Worm (Caenorhabditis elegans): Measurements from ENCODE around the gene col-183.
"Not testable (repeated sequence)": the region's sequence is repeated elsewhere in the genome, so short reads cannot be mapped to it uniquely, and the experiment has no call there.

col-183 gene

ce11 chrX:13442446-13442845 lies 25.1 kb downstream of the col-183 start:
- TF ChIP-seq scrt-1 (GFP tag; IDR thresholded peaks at IDR 0.05) (no peak), ceh-13 (GFP tag; optimal IDR thresholded peaks at IDR 0.05) (no peak), B0310.2 (tag; optimal IDR thresholded peaks at IDR 0.05) (no peak), pes-1 (GFP tag; IDR thresholded peaks at IDR 0.05) (no peak; the same call in 1 of the 2 replicates), tbx-11 (GFP tag; IDR thresholded peaks at IDR 0.05) (no peak), sea-1 (GFP tag; conservative IDR thresholded peaks at IDR 0.05) (0 out of 2 replicates have a peak, but pooled peaks have one; percentile 41), hmbx-1 (tag; optimal IDR thresholded peaks at IDR 0.05) (no peak), hmg-4 (GFP tag; optimal IDR thresholded peaks at IDR 0.05) (peak; percentile 22), tbx-37 (GFP tag; conservative IDR thresholded peaks at IDR 0.05) (no peak; the same call in 1 of the 2 replicates), aly-1 (tag; optimal IDR thresholded peaks at IDR 0.05) (no peak), F13C5.2 (tag; optimal IDR thresholded peaks at IDR 0.05) (peak; percentile 55), tra-4 (tag; optimal IDR thresholded peaks at IDR 0.05) (no peak), flt-1 (GFP tag; IDR thresholded peaks at IDR 0.05) (peak; percentile 32; the same call in 1 of the 2 replicates), hnd-1 (tag; optimal IDR thresholded peaks at IDR 0.05) (no peak)

ce11 chrX:13435790-13436472 lies 31.6 kb downstream of the col-183 start, which contains the start of gene jmjd-3.3:
Gene jmjd-3.3 (plus strand): TSS chrX:13436422.
- no peak for TF ChIP-seq ets-7 (tag; optimal IDR thresholded peaks at IDR 0.05)
- TF ChIP-seq scrt-1 (GFP tag; IDR thresholded peaks at IDR 0.05) = no peak
- no peak for TF ChIP-seq hmg-4 (GFP tag; optimal IDR thresholded peaks at IDR 0.05)
- no peak for TF ChIP-seq F13C5.2 (tag; optimal IDR thresholded peaks at IDR 0.05)
- TF ChIP-seq tra-4 (tag; optimal IDR thresholded peaks at IDR 0.05) = no peak
- no peak for TF ChIP-seq ceh-13 (GFP tag; optimal IDR thresholded peaks at IDR 0.05)
- TF ChIP-seq tbx-37 (GFP tag; conservative IDR thresholded peaks at IDR 0.05) = no peak
- TF ChIP-seq B0310.2 (tag; optimal IDR thresholded peaks at IDR 0.05) = no peak
- no peak for TF ChIP-seq flt-1 (GFP tag; IDR thresholded peaks at IDR 0.05)
- TF ChIP-seq pes-1 (GFP tag; IDR thresholded peaks at IDR 0.05) = no peak

ce11 chrX:13435116-13435515 lies 32.4 kb downstream of the col-183 start:
- TF ChIP-seq F13C5.2 (tag; optimal IDR thresholded peaks at IDR 0.05) = no peak
- TF ChIP-seq tra-4 (tag; optimal IDR thresholded peaks at IDR 0.05) = no peak
- no peak for TF ChIP-seq ceh-13 (GFP tag; optimal IDR thresholded peaks at IDR 0.05)
- TF ChIP-seq B0310.2 (tag; optimal IDR thresholded peaks at IDR 0.05) = no peak
- TF ChIP-seq tbx-11 (GFP tag; IDR thresholded peaks at IDR 0.05) = no peak
- no peak for TF ChIP-seq pes-1 (GFP tag; IDR thresholded peaks at IDR 0.05)
- no peak for TF ChIP-seq ama-1 (optimal IDR thresholded peaks at IDR 0.05)
- no peak for TF ChIP-seq hmg-4 (GFP tag; optimal IDR thresholded peaks at IDR 0.05)
- no peak for TF ChIP-seq scrt-1 (GFP tag; IDR thresholded peaks at IDR 0.05)
- no peak for TF ChIP-seq tbx-37 (GFP tag; conservative IDR thresholded peaks at IDR 0.05)
- no peak for TF ChIP-seq aly-1 (tag; optimal IDR thresholded peaks at IDR 0.05)
- TF ChIP-seq sea-1 (GFP tag; conservative IDR thresholded peaks at IDR 0.05) = no peak
- no peak for TF ChIP-seq ets-7 (tag; optimal IDR thresholded peaks at IDR 0.05)
- TF ChIP-seq flt-1 (GFP tag; IDR thresholded peaks at IDR 0.05) = no peak
- no peak for TF ChIP-seq hmbx-1 (tag; optimal IDR thresholded peaks at IDR 0.05)
- TF ChIP-seq hnd-1 (tag; optimal IDR thresholded peaks at IDR 0.05) = no peak

ce11 chrX:13431388-13431787 lies 36.2 kb downstream of the col-183 start, which contains the start of gene C29F7.10:
Gene C29F7.10 (minus strand): TSS chrX:13431488.
- TF ChIP-seq ceh-36 (tag; optimal IDR thresholded peaks at IDR 0.05); hmg-4 (GFP tag; optimal IDR thresholded peaks at IDR 0.05); flt-1 (GFP tag; IDR thresholded peaks at IDR 0.05): not testable (repeated sequence)

- not testable (repeated sequence) for TF ChIP-seq F13C5.2, aly-1, tra-4 (tag; optimal IDR thresholded peaks at IDR 0.05)
Observed at ce11 chrX:13428755-13429154, 38.8 kb downstream of the col-183 start, which contains the start of gene fkh-4. Gene fkh-4 (minus strand): TSS chrX:13428855.

ce11 chrX:13423340-13423739 lies 44.2 kb downstream of the col-183 start, which contains the start of gene fkh-3:
Gene fkh-3 (minus strand): TSS chrX:13423440.
- no peak for TF ChIP-seq hnd-1 (tag; optimal IDR thresholded peaks at IDR 0.05)
- no peak for TF ChIP-seq ceh-13 (GFP tag; optimal IDR thresholded peaks at IDR 0.05)
- no peak for TF ChIP-seq ceh-36 (tag; optimal IDR thresholded peaks at IDR 0.05)
- no peak for TF ChIP-seq F13C5.2 (tag; optimal IDR thresholded peaks at IDR 0.05)
- no peak for TF ChIP-seq flt-1 (GFP tag; IDR thresholded peaks at IDR 0.05)
- no peak for TF ChIP-seq hmbx-1 (tag; optimal IDR thresholded peaks at IDR 0.05)
- TF ChIP-seq ets-7 (tag; optimal IDR thresholded peaks at IDR 0.05) = no peak
- TF ChIP-seq tbx-11 (GFP tag; IDR thresholded peaks at IDR 0.05) = no peak
- no peak for TF ChIP-seq B0310.2 (tag; optimal IDR thresholded peaks at IDR 0.05)
- TF ChIP-seq aly-1 (tag; optimal IDR thresholded peaks at IDR 0.05) = no peak
- TF ChIP-seq tra-4 (tag; optimal IDR thresholded peaks at IDR 0.05) = no peak
- TF ChIP-seq hmg-4 (GFP tag; optimal IDR thresholded peaks at IDR 0.05) = no peak
- no peak for TF ChIP-seq scrt-1 (GFP tag; IDR thresholded peaks at IDR 0.05)
- no peak for TF ChIP-seq tbx-37 (GFP tag; conservative IDR thresholded peaks at IDR 0.05)
- no peak for TF ChIP-seq ama-1 (optimal IDR thresholded peaks at IDR 0.05)
- TF ChIP-seq sea-1 (GFP tag; conservative IDR thresholded peaks at IDR 0.05) = no peak
- no peak for TF ChIP-seq pes-1 (GFP tag; IDR thresholded peaks at IDR 0.05)

- TF ChIP-seq tbx-11 (GFP tag; IDR thresholded peaks at IDR 0.05) (no peak), ceh-13 (GFP tag; optimal IDR thresholded peaks at IDR 0.05) (no peak), tbx-37 (GFP tag; conservative IDR thresholded peaks at IDR 0.05) (no peak), scrt-1 (GFP tag; IDR thresholded peaks at IDR 0.05) (no peak), hmbx-1 (tag; optimal IDR thresholded peaks at IDR 0.05) (no peak), B0310.2 (tag; optimal IDR thresholded peaks at IDR 0.05) (no peak), ets-7 (tag; optimal IDR thresholded peaks at IDR 0.05) (no peak), sea-1 (GFP tag; conservative IDR thresholded peaks at IDR 0.05) (no peak), ceh-36 (tag; optimal IDR thresholded peaks at IDR 0.05) (no peak), tra-4 (tag; optimal IDR thresholded peaks at IDR 0.05) (no peak), aly-1 (tag; optimal IDR thresholded peaks at IDR 0.05) (no peak)
Observed at ce11 chrX:13421068-13421467, 46.5 kb downstream of the col-183 start.

All from whole organism, early embryonic.